Fruit fly (Drosophila melanogaster) Kc167 (cell line): ENCODE measurements around the gene CG7789.

Experiments used
- h ChIP-seq: fragments of >200 bp; optimal IDR thresholded peaks from 3 replicates; lab custom pipeline; 2018; ENCODE audit warnings: missing external identifiers
- insv ChIP-seq: fragments of >200 bp; optimal IDR thresholded peaks from 3 replicates; lab custom pipeline; 2018; ENCODE audit warnings: missing external identifiers

DNA sequence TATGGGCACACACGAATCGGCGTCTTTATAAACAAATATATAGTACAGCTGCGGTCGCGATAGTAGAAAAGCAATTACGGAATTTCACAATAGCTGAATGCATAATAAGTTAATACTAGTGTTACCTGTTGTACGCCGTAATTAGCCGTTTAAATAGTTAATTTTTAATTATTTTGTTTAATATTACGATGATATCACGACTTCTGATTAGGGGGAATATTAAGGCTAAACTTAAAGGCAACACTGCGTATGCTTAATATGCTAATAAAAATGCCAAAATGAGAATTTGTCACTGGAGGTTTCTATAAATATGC lies 24.1 kb upstream of the CG7789 start:
- TF ChIP-seq h = no peak
- TF ChIP-seq insv = no peak
